Fruit fly (Drosophila melanogaster) whole organism, embryonic: ENCODE results near the gene Pgd.
A peak's percentile ranks its signal among the peaks of the same experiment; 100 is the strongest.

Experiments
- Atf3 ChIP-seq: fragments of 200-800 bp; sonication (Bioruptor generic); optimal IDR thresholded peaks from 3 replicates; lab custom pipeline; 2016; ENCODE audit warnings: missing biosample characterization, missing genetic modification characterization
- BEAF-32 ChIP-seq: fragments of 200-800 bp; sonication (Bioruptor generic); optimal IDR thresholded peaks from 3 replicates; lab custom pipeline; 2017; ENCODE audit warnings: missing biosample characterization, missing genetic modification characterization, mild to moderate bottlenecking, moderate library complexity, missing genetic modification reagents
- Bgb ChIP-seq: fragments of 200-800 bp; sonication (Bioruptor generic); IDR thresholded peaks from 2 replicates; pipeline ENCODE4 v1.3.6; 2022; ENCODE audit warnings: missing biosample characterization, missing genetic modification characterization; ENCODE audit not compliant: partially characterized antibody
- Blimp-1 ChIP-seq: fragments of 200-800 bp; sonication (Bioruptor generic); optimal IDR thresholded peaks from 3 replicates; lab custom pipeline; 2018; ENCODE audit warnings: missing biosample characterization, missing genetic modification characterization, mild to moderate bottlenecking, moderate library complexity, missing genetic modification reagents
- CG10543 ChIP-seq: fragments of 200-800 bp; sonication (Bioruptor generic); optimal IDR thresholded peaks from 3 replicates; lab custom pipeline; 2017; ENCODE audit warnings: missing biosample characterization, mild to moderate bottlenecking, missing genetic modification characterization, moderate library complexity
- CG11247 ChIP-seq: fragments of 200-800 bp; sonication (Bioruptor generic); IDR thresholded peaks from 2 replicates; pipeline ENCODE4 v1.3.6; 2022; ENCODE audit warnings: missing biosample characterization, missing genetic modification characterization
- CG11398 ChIP-seq: fragments of 200-800 bp; sonication (Bioruptor generic); optimal IDR thresholded peaks from 2 replicates; lab custom pipeline; 2016; ENCODE audit warnings: missing biosample characterization, missing genetic modification characterization
- CG11696 ChIP-seq: fragments of 200-800 bp; sonication (Bioruptor generic); IDR thresholded peaks from 2 replicates; pipeline ENCODE4 v1.3.6; 2022; ENCODE audit warnings: missing biosample characterization, missing genetic modification characterization
- CG12071 ChIP-seq: fragments of 200-800 bp; sonication (Bioruptor generic); optimal IDR thresholded peaks from 3 replicates; lab custom pipeline; 2018; ENCODE audit warnings: missing biosample characterization, mild to moderate bottlenecking, missing genetic modification characterization
- CG12236 ChIP-seq: fragments of 200-800 bp; sonication (Bioruptor generic); optimal IDR thresholded peaks from 2 replicates; lab custom pipeline; 2016; ENCODE audit warnings: missing biosample characterization, missing genetic modification characterization
- CG1529 ChIP-seq: fragments of 200-800 bp; sonication (Bioruptor generic); optimal IDR thresholded peaks from 3 replicates; lab custom pipeline; 2018; ENCODE audit warnings: missing biosample characterization, missing genetic modification characterization
- CG32532 ChIP-seq: fragments of 200-800 bp; sonication (Bioruptor generic); IDR thresholded peaks from 2 replicates; pipeline ENCODE4 v1.3.6; 2022; ENCODE audit warnings: missing biosample characterization, missing genetic modification characterization
- CG4617 ChIP-seq: fragments of 200-800 bp; sonication (Bioruptor generic); optimal IDR thresholded peaks from 3 replicates; lab custom pipeline; 2016; ENCODE audit warnings: missing biosample characterization, missing genetic modification characterization, borderline replicate concordance
- CG5245 ChIP-seq: fragments of 200-800 bp; sonication (Bioruptor generic); optimal IDR thresholded peaks from 3 replicates; lab custom pipeline; 2016; ENCODE audit warnings: missing biosample characterization, missing genetic modification characterization
- CG5953 ChIP-seq: fragments of 200-800 bp; sonication (Bioruptor generic); IDR thresholded peaks from 2 replicates; pipeline ENCODE4 v1.3.6; 2022; ENCODE audit warnings: missing biosample characterization, missing genetic modification characterization
- CG8924 ChIP-seq: fragments of 200-800 bp; optimal IDR thresholded peaks from 3 replicates; lab custom pipeline; 2019; ENCODE audit warnings: missing biosample characterization, mild to moderate bottlenecking, missing genetic modification characterization, moderate library complexity
- CG9797 ChIP-seq: fragments of 200-800 bp; sonication (Bioruptor generic); optimal IDR thresholded peaks from 3 replicates; lab custom pipeline; 2018; ENCODE audit warnings: missing biosample characterization, mild to moderate bottlenecking, missing genetic modification characterization
- CG9932 ChIP-seq: fragments of 200-800 bp; sonication (Bioruptor generic); IDR thresholded peaks from 2 replicates; pipeline ENCODE4 v1.3.6; 2022; ENCODE audit warnings: missing biosample characterization, missing genetic modification characterization
- D19B ChIP-seq: fragments of 200-800 bp; sonication (Bioruptor generic); optimal IDR thresholded peaks from 2 replicates; lab custom pipeline; 2017; ENCODE audit warnings: missing biosample characterization, mild to moderate bottlenecking, missing genetic modification characterization
- ERR ChIP-seq: fragments of 200-800 bp; sonication (Bioruptor generic); optimal IDR thresholded peaks from 2 replicates; lab custom pipeline; 2016; ENCODE audit warnings: missing biosample characterization, missing genetic modification characterization
- Elba2 ChIP-seq: fragments of 200-800 bp; sonication (Bioruptor generic); optimal IDR thresholded peaks from 3 replicates; lab custom pipeline; 2016; ENCODE audit warnings: missing biosample characterization, missing genetic modification characterization
- Gsc ChIP-seq: fragments of 200-800 bp; sonication (Bioruptor generic); IDR thresholded peaks from 2 replicates; pipeline ENCODE4 v1.3.6; 2022; ENCODE audit warnings: missing biosample characterization, missing genetic modification characterization
- H15 ChIP-seq: fragments of 200-800 bp; sonication (Bioruptor generic); IDR thresholded peaks from 3 replicates; pipeline ENCODE4 v1.3.6; 2022; ENCODE audit warnings: missing biosample characterization, missing genetic modification characterization
- Hsf ChIP-seq: fragments of 200-800 bp; sonication (Bioruptor generic); optimal IDR thresholded peaks from 3 replicates; lab custom pipeline; 2016; ENCODE audit warnings: missing biosample characterization, missing genetic modification characterization
- MESR4 ChIP-seq: fragments of 200-800 bp; sonication (Bioruptor generic); optimal IDR thresholded peaks from 2 replicates; lab custom pipeline; 2018; ENCODE audit warnings: missing biosample characterization, mild to moderate bottlenecking, missing genetic modification characterization, moderate library complexity
- NK7.1 ChIP-seq: fragments of 200-800 bp; sonication (Bioruptor generic); optimal IDR thresholded peaks from 3 replicates; lab custom pipeline; 2016; ENCODE audit warnings: missing biosample characterization, missing genetic modification characterization
- Nf-YC ChIP-seq: fragments of 200-800 bp; optimal IDR thresholded peaks from 3 replicates; lab custom pipeline; 2019; ENCODE audit warnings: missing biosample characterization, mild to moderate bottlenecking, missing genetic modification characterization, moderate library complexity
- Sry-δ ChIP-seq: fragments of 200-800 bp; sonication (Bioruptor generic); optimal IDR thresholded peaks from 2 replicates; lab custom pipeline; 2016; ENCODE audit warnings: missing biosample characterization, missing genetic modification characterization
- Tbp ChIP-seq: fragments of >200 bp; optimal IDR thresholded peaks from 2 replicates; lab custom pipeline; 2018; ENCODE audit warnings: missing biosample characterization, missing genetic modification characterization
- ase ChIP-seq: fragments of 200-800 bp; sonication (Bioruptor generic); IDR thresholded peaks from 3 replicates; pipeline ENCODE4 v1.3.6; 2022; ENCODE audit warnings: missing biosample characterization, missing genetic modification characterization
- bsh ChIP-seq, 2 experiments: fragments of 200-800 bp; sonication (Bioruptor generic); optimal IDR thresholded peaks; 2 replicates each; lab custom pipeline; 2017 to 2018; ENCODE audit warnings: mild to moderate bottlenecking in 2 of 2, missing biosample characterization in 2 of 2, missing genetic modification characterization in 2 of 2, moderate library complexity in 1 of 2
- chinmo ChIP-seq: fragments of 200-800 bp; sonication (Bioruptor generic); IDR thresholded peaks from 4 replicates; pipeline ENCODE4 v1.3.6; 2022; ENCODE audit warnings: missing biosample characterization, missing genetic modification characterization; ENCODE audit not compliant: partially characterized antibody
- chm ChIP-seq: fragments of 200-800 bp; sonication (Bioruptor generic); IDR thresholded peaks from 2 replicates; pipeline ENCODE4 v1.3.6; 2022; ENCODE audit warnings: missing biosample characterization, missing genetic modification characterization
- dan ChIP-seq: fragments of 200-800 bp; sonication (Bioruptor generic); IDR thresholded peaks from 2 replicates; pipeline ENCODE4 v1.3.6; 2022; ENCODE audit warnings: missing biosample characterization, missing genetic modification characterization
- dmrt11E ChIP-seq: fragments of 200-800 bp; sonication (Bioruptor generic); optimal IDR thresholded peaks from 3 replicates; lab custom pipeline; 2018; ENCODE audit warnings: missing biosample characterization, mild to moderate bottlenecking, missing genetic modification characterization, moderate library complexity
- eyg ChIP-seq: fragments of 200-800 bp; sonication (Bioruptor generic); optimal IDR thresholded peaks from 3 replicates; lab custom pipeline; 2016; ENCODE audit warnings: missing biosample characterization, missing genetic modification characterization
- gro ChIP-seq: fragments of 200-800 bp; sonication (Bioruptor generic); optimal IDR thresholded peaks from 2 replicates; lab custom pipeline; 2016; ENCODE audit warnings: missing biosample characterization, missing genetic modification characterization
- lilli ChIP-seq: fragments of 200-800 bp; sonication (Bioruptor generic); optimal IDR thresholded peaks from 3 replicates; lab custom pipeline; 2016; ENCODE audit warnings: missing biosample characterization, missing genetic modification characterization
- nom ChIP-seq: fragments of 200-800 bp; sonication (Bioruptor generic); optimal IDR thresholded peaks from 2 replicates; lab custom pipeline; 2017; ENCODE audit warnings: missing biosample characterization, missing genetic modification characterization, mild to moderate bottlenecking, moderate library complexity, missing genetic modification reagents
- peb ChIP-seq: fragments of 200-800 bp; sonication (Bioruptor generic); IDR thresholded peaks from 2 replicates; pipeline ENCODE4 v1.3.6; 2022; ENCODE audit warnings: missing biosample characterization, missing genetic modification characterization
- psq ChIP-seq: fragments of 200-800 bp; sonication (Bioruptor generic); optimal IDR thresholded peaks from 2 replicates; lab custom pipeline; 2017; ENCODE audit warnings: missing biosample characterization, missing genetic modification characterization
- repo ChIP-seq: fragments of 200-800 bp; sonication (Bioruptor generic); optimal IDR thresholded peaks from 2 replicates; lab custom pipeline; 2016; ENCODE audit warnings: missing biosample characterization, missing genetic modification characterization
- ro ChIP-seq: fragments of 200-800 bp; sonication (Bioruptor generic); IDR thresholded peaks from 2 replicates; pipeline ENCODE4 v1.3.6; 2022; ENCODE audit warnings: missing biosample characterization, missing genetic modification characterization
- sd ChIP-seq: fragments of 200-800 bp; sonication (Bioruptor generic); optimal IDR thresholded peaks from 3 replicates; lab custom pipeline; 2018; ENCODE audit warnings: missing biosample characterization, mild to moderate bottlenecking, missing genetic modification characterization, moderate library complexity
- ssp ChIP-seq: fragments of 200-800 bp; sonication (Bioruptor generic); IDR thresholded peaks from 2 replicates; pipeline ENCODE4 v1.3.6; 2022; ENCODE audit warnings: missing biosample characterization, missing genetic modification characterization
- tna ChIP-seq: fragments of 200-800 bp; sonication (Bioruptor generic); IDR thresholded peaks from 2 replicates; pipeline ENCODE4 v1.3.6; 2022; ENCODE audit warnings: missing biosample characterization, missing genetic modification characterization; ENCODE audit not compliant: partially characterized antibody
- ttk ChIP-seq: fragments of 200-800 bp; sonication (Bioruptor generic); IDR thresholded peaks from 2 replicates; pipeline ENCODE4 v2.1.2; 2022; ENCODE audit warnings: missing biosample characterization, missing genetic modification characterization
- tx ChIP-seq: fragments of 200-800 bp; sonication (Bioruptor generic); optimal IDR thresholded peaks from 2 replicates; lab custom pipeline; 2016; ENCODE audit warnings: missing biosample characterization, missing genetic modification characterization

Gene Pgd

DNA sequence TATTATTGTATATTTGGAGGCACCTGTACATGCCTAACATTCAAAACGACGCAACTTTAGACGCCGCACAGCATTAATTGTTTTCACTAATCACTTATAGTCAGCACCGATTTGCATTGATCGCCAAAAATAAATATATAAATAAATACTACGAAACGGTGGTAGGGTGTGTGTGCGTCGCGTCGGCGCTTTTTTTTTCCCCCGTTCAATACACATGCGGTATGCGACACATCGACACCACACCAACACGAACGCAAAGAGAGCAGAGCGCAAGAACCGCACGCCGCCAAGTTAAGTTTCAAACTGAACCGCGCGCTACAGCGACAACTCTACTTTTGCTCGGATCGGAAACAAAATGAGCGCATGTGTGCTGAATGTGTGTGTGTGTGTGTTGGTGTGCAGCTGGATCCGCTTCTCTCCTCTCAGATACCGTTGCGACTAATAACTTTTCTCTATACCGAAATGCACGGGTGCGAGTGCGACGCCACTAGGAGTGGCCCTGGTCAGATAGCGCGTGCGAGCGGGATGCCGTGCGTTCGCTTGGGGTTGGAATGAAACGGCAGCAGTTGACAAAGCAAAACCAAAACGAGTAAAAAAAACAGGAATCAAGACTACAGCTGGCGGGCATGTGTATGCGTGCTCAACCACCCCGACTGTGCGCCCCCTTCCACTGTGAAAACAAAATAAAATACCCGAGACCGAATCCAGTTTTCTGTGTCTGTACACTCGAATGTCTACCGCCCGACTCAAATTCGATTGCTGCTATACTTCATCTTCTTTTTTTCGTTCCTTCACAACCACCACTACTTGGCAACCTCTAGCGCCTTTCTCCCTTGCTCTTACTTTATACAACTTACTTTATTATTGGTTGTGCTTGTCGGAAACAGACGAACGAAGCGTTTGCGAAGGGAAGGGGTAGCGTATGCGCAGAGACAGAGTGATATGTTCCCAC, 21.6 kb upstream of the Pgd start, which contains the start of gene ph-d (continued):
- TF ChIP-seq ERR (GFP tag; lab: Kevin White, UChicago) = no peak
- no peak for TF ChIP-seq ro
- no peak for TF ChIP-seq Tbp (GFP tag; lab: Kevin White, UChicago)
- TF ChIP-seq dmrt11E (tag; lab: Kevin White, UChicago) = peak; percentile 44
- TF ChIP-seq D19B (GFP tag; lab: Kevin White, UChicago) = peak; percentile 28
- TF ChIP-seq CG12071 (GFP tag; lab: Kevin White, UChicago) = peak; percentile 18
- TF ChIP-seq nom (GFP tag; lab: Kevin White, UChicago) = peak; percentile 88
- no peak for TF ChIP-seq tx (GFP tag; lab: Kevin White, UChicago)
- TF ChIP-seq tna (GFP tag; lab: Robert Waterston, UW) = no peak
- TF ChIP-seq CG1529 (GFP tag; lab: Kevin White, UChicago) = peak; percentile 45
- TF ChIP-seq psq (GFP tag; lab: Kevin White, UChicago) = no peak
- no peak for TF ChIP-seq repo
- TF ChIP-seq sd (tag; lab: Kevin White, UChicago) = peak; percentile 82
- no peak for TF ChIP-seq CG5953
- no peak for TF ChIP-seq dan (GFP tag; lab: Robert Waterston, UW)
- no peak for TF ChIP-seq eyg
- peak; percentile 24; the same call in 1 of the 2 replicates for TF ChIP-seq ssp (GFP tag; lab: Robert Waterston, UW)
- peak; percentile 8; the same call in 1 of the 2 replicates for TF ChIP-seq CG11247 (GFP tag; lab: Robert Waterston, UW)
- TF ChIP-seq Gsc (GFP tag; lab: Robert Waterston, UW) = no peak
- TF ChIP-seq gro (GFP tag; lab: Kevin White, UChicago) = peak; percentile 30
- TF ChIP-seq lilli (GFP tag; lab: Kevin White, UChicago) = peak; percentile 52
- peak; percentile 95 for TF ChIP-seq Nf-YC (tag; lab: Kevin White, UChicago)
- TF ChIP-seq peb (GFP tag; lab: Robert Waterston, UW) = no peak
- TF ChIP-seq CG4617 (GFP tag; lab: Kevin White, UChicago) = no peak
- TF ChIP-seq CG9932 = peak; percentile 41; the same call in 1 of the 2 replicates
- peak; percentile 52 for TF ChIP-seq Blimp-1 (GFP tag; lab: Kevin White, UChicago)
- TF ChIP-seq BEAF-32 (GFP tag; lab: Kevin White, UChicago) = no peak
- 0 out of 3 replicates have a peak, but pooled peaks have one; percentile 19 for TF ChIP-seq H15 (GFP tag; lab: Robert Waterston, UW)
- no peak for TF ChIP-seq CG11398 (GFP tag; lab: Kevin White, UChicago)
- peak; percentile 95; the same call in 3 of the 4 replicates for TF ChIP-seq chinmo (GFP tag; lab: Robert Waterston, UW)
- no peak for TF ChIP-seq Sry-δ (GFP tag; lab: Kevin White, UChicago)
- no peak for TF ChIP-seq Elba2 (GFP tag; lab: Kevin White, UChicago)
- TF ChIP-seq CG5245 (GFP tag; lab: Kevin White, UChicago) = peak; percentile 18
- no peak for TF ChIP-seq Atf3
- TF ChIP-seq CG12236 = no peak
- 0 out of 2 replicates have a peak, but pooled peaks have one; percentile 31 for TF ChIP-seq CG11696 (GFP tag; lab: Robert Waterston, UW)
- TF ChIP-seq CG10543 (GFP tag; lab: Kevin White, UChicago) = peak; percentile 89
- peak; percentile 26 for TF ChIP-seq ttk (GFP tag; lab: Robert Waterston, UW)
- TF ChIP-seq bsh (GFP tag; optimal IDR thresholded peaks at IDR 0.05; lab: Kevin White, UChicago) = peak; percentile 55 to 71
- peak; percentile 33; the same call in 1 of the 2 replicates for TF ChIP-seq CG32532
- peak; percentile 7 for TF ChIP-seq MESR4
- peak; percentile 3 for TF ChIP-seq NK7.1 (GFP tag; lab: Kevin White, UChicago)
- no peak for TF ChIP-seq CG9797 (GFP tag; lab: Kevin White, UChicago)
- TF ChIP-seq Hsf (GFP tag; lab: Kevin White, UChicago) = peak; percentile 29
- TF ChIP-seq Bgb = peak; percentile 46; the same call in 1 of the 2 replicates
- TF ChIP-seq chm = peak; percentile 25
- TF ChIP-seq CG8924 (tag; lab: Kevin White, UChicago) = peak; percentile 59
- no peak for TF ChIP-seq ase (GFP tag; lab: Robert Waterston, UW)
